Worm (Caenorhabditis elegans) whole organism, young adult: Measurements from ENCODE around the gene pcn-1.

ENCODE experiments used
- F10E7.11 ChIP-seq: sonication (generic microtip); optimal IDR thresholded peaks from 2 replicates; lab custom pipeline; 2017; ENCODE audit warnings: mild to moderate bottlenecking, missing genetic modification characterization, moderate library complexity, missing compliant biosample characterization
- F39B2.1 ChIP-seq: fragments of 200-800 bp; sonication (Bioruptor generic); IDR thresholded peaks from 2 replicates; pipeline ENCODE4 v1.3.6; 2022; ENCODE audit warnings: missing genetic modification reagents, missing genetic modification characterization, missing compliant biosample characterization
- F49E8.2 ChIP-seq: sonication (generic microtip); optimal IDR thresholded peaks from 3 replicates; lab custom pipeline; 2017; ENCODE audit warnings: missing genetic modification characterization, mild to moderate bottlenecking, missing compliant biosample characterization, antibody characterized with exemption, moderate library complexity; ENCODE audit not compliant: insufficient read depth
- ama-1 ChIP-seq, 3 experiments: fragments of 150-350 bp in 1 of 3; sonication (generic microtip) in 2 of 3; optimal IDR thresholded peaks; 2 replicates each; lab custom pipeline; 2014 to 2018; ENCODE audit warnings: missing biosample characterization in 2 of 3, missing genetic modification characterization in 2 of 3, missing genetic modification reagents in 2 of 3
- aptf-3 ChIP-seq: fragments of 200-800 bp; sonication (Bioruptor generic); IDR thresholded peaks from 2 replicates; pipeline ENCODE4 v1.3.6; 2022; ENCODE audit warnings: missing genetic modification characterization, missing compliant biosample characterization
- ceh-40 ChIP-seq: fragments of 200-800 bp; sonication (Bioruptor generic); IDR thresholded peaks from 2 replicates; pipeline ENCODE4 v1.3.6; 2022; ENCODE audit warnings: missing genetic modification characterization, missing compliant biosample characterization
- ceh-91 ChIP-seq: fragments of 200-800 bp; sonication (Bioruptor generic); IDR thresholded peaks from 2 replicates; pipeline ENCODE4 v1.3.6; 2022; ENCODE audit warnings: missing genetic modification reagents, missing genetic modification characterization, missing compliant biosample characterization
- ekl-4 ChIP-seq: fragments of 200-800 bp; sonication (Bioruptor generic); IDR thresholded peaks from 2 replicates; pipeline ENCODE4 v1.3.6; 2022; ENCODE audit warnings: missing genetic modification reagents, missing genetic modification characterization, missing compliant biosample characterization
- let-526 ChIP-seq: fragments of 200-800 bp; sonication (Bioruptor generic); IDR thresholded peaks from 2 replicates; pipeline ENCODE4 v1.3.6; 2022; ENCODE audit warnings: missing genetic modification reagents, missing genetic modification characterization, missing compliant biosample characterization
- snpc-4 ChIP-seq, 5 experiments: fragments of 150-350 bp in 1 of 5; sonication (generic microtip) in 4 of 5; optimal IDR thresholded peaks; 2 replicates each; lab custom pipeline; 2014 to 2018; ENCODE audit warnings: missing genetic modification characterization in 5 of 5, missing biosample characterization in 3 of 5, antibody characterized with exemption in 2 of 5, mild to moderate bottlenecking in 2 of 5, missing compliant biosample characterization in 2 of 5, missing genotype in 2 of 5, moderate library complexity in 2 of 5, missing genetic modification reagents in 1 of 5

ce11 chrIV:4051539-4051938 lies 2.3 kb upstream of the pcn-1 start, which contains the start of gene wrt-5:
- no peak for TF ChIP-seq F10E7.11
- no peak for TF ChIP-seq aptf-3 (GFP tag; lab: Robert Waterston, UW)
- TF ChIP-seq ceh-40 (GFP tag; lab: Robert Waterston, UW), result no peak
- no peak for TF ChIP-seq ama-1 (optimal IDR thresholded peaks at IDR 0.05; lab: Kevin White, UChicago)
- no peak for TF ChIP-seq ama-1 (GFP tag; optimal IDR thresholded peaks at IDR 0.05; lab: Kevin White, UChicago)
- no peak for TF ChIP-seq ceh-91 (GFP tag; lab: Robert Waterston, UW)
- no peak for TF ChIP-seq ekl-4 (GFP tag; lab: Robert Waterston, UW)
- TF ChIP-seq snpc-4 (GFP tag; optimal IDR thresholded peaks at IDR 0.05; lab: Kevin White, UChicago), result no peak
- TF ChIP-seq snpc-4 (tag; optimal IDR thresholded peaks at IDR 0.05; lab: Kevin White, UChicago), result no peak
- no peak for TF ChIP-seq let-526 (GFP tag; lab: Robert Waterston, UW)
- TF ChIP-seq F39B2.1 (GFP tag; lab: Robert Waterston, UW), result no peak
- TF ChIP-seq F49E8.2 (tag; lab: Kevin White, UChicago), result no peak
